Worm (Caenorhabditis elegans) whole organism, young adult: ENCODE data around the gene snrp-200.

ENCODE experiments used
- F52B5.7 ChIP-seq: sonication (generic microtip); optimal IDR thresholded peaks from 2 replicates; lab custom pipeline; 2016; ENCODE audit warnings: mild to moderate bottlenecking, missing genetic modification characterization, missing compliant biosample characterization
- Y67H2A.10 ChIP-seq: fragments of 200-800 bp; sonication (Bioruptor generic); conservative IDR thresholded peaks from 2 replicates; pipeline ENCODE4 v1.3.6; 2022; ENCODE audit warnings: missing genetic modification reagents, missing genetic modification characterization, missing compliant biosample characterization
- ceh-40 ChIP-seq: fragments of 200-800 bp; sonication (Bioruptor generic); IDR thresholded peaks from 2 replicates; pipeline ENCODE4 v1.3.6; 2022; ENCODE audit warnings: missing genetic modification characterization, missing compliant biosample characterization
- ceh-58 ChIP-seq: fragments of 200-800 bp; sonication (Bioruptor generic); IDR thresholded peaks from 2 replicates; pipeline ENCODE4 v1.3.6; 2022; ENCODE audit warnings: missing genetic modification characterization, missing compliant biosample characterization
- hmg-20 ChIP-seq: fragments of 200-800 bp; sonication (Bioruptor generic); IDR thresholded peaks from 2 replicates; pipeline ENCODE4 v1.3.6; 2022; ENCODE audit warnings: missing genetic modification reagents, missing genetic modification characterization, missing compliant biosample characterization
- lag-1 ChIP-seq: fragments of 200-800 bp; sonication (Bioruptor generic); IDR thresholded peaks from 2 replicates; pipeline ENCODE4 v1.3.6; 2022; ENCODE audit warnings: missing genetic modification reagents, missing genetic modification characterization, missing compliant biosample characterization
- pbrm-1 ChIP-seq: fragments of 200-800 bp; sonication (Bioruptor generic); IDR thresholded peaks from 2 replicates; pipeline ENCODE4 v1.3.6; 2022; ENCODE audit warnings: missing genetic modification reagents, missing genetic modification characterization, missing compliant biosample characterization
- snpc-4 ChIP-seq, 5 experiments: fragments of 150-350 bp in 1 of 5; sonication (generic microtip) in 4 of 5; optimal IDR thresholded peaks; 2 replicates each; lab custom pipeline; 2014 to 2018; ENCODE audit warnings: missing genetic modification characterization in 5 of 5, missing biosample characterization in 3 of 5, antibody characterized with exemption in 2 of 5, mild to moderate bottlenecking in 2 of 5, missing compliant biosample characterization in 2 of 5, missing genotype in 2 of 5, moderate library complexity in 2 of 5, missing genetic modification reagents in 1 of 5
- ztf-25 ChIP-seq: fragments of 200-800 bp; sonication (Bioruptor generic); IDR thresholded peaks from 2 replicates; pipeline ENCODE4 v1.3.6; 2022; ENCODE audit warnings: missing genetic modification reagents, missing genetic modification characterization, missing compliant biosample characterization

ce11 chrII:12766443-12767188 is 29.9 kb upstream of the snrp-200 start:
- TF ChIP-seq pbrm-1: no peak
- no peak for TF ChIP-seq hmg-20
- no peak for TF ChIP-seq lag-1 (GFP tag; lab: Robert Waterston, UW)
- TF ChIP-seq ztf-25 (GFP tag; lab: Robert Waterston, UW): no peak
- TF ChIP-seq F52B5.7 (tag; lab: Kevin White, UChicago): no peak
- no peak for TF ChIP-seq Y67H2A.10 (GFP tag; lab: Robert Waterston, UW)
- TF ChIP-seq ceh-58: no peak
- TF ChIP-seq ceh-40 (GFP tag; lab: Robert Waterston, UW): no peak
- TF ChIP-seq snpc-4 (GFP tag; optimal IDR thresholded peaks at IDR 0.05; lab: Kevin White, UChicago): no peak
- no peak for TF ChIP-seq snpc-4 (tag; optimal IDR thresholded peaks at IDR 0.05; lab: Kevin White, UChicago)
